Worm (Caenorhabditis elegans): ENCODE results near the gene T09F3.2.

Gene T09F3.2

ce11 chrII:10390854-10391253, at the start of gene T09F3.2, which contains the start of gene T09F3.7:
Gene T09F3.2, plus strand, starts transcription at chrII:10391154.
Gene T09F3.7, plus strand, starts transcription at chrII:10391168.
- no peak for TF ChIP-seq W03F9.2 (tag; optimal IDR thresholded peaks at IDR 0.05)
- no peak for TF ChIP-seq dao-5 (tag; optimal IDR thresholded peaks at IDR 0.05)
- no peak for TF ChIP-seq him-1 (tag; optimal IDR thresholded peaks at IDR 0.05)

- TF ChIP-seq dao-5 (tag; optimal IDR thresholded peaks at IDR 0.05) (no peak), W03F9.2 (tag; optimal IDR thresholded peaks at IDR 0.05) (no peak), him-1 (tag; optimal IDR thresholded peaks at IDR 0.05) (no peak)
Observed at ce11 chrII:10345012-10345411, 45.9 kb upstream of the T09F3.2 start, which contains the start of gene pro-2. Gene pro-2, minus strand, starts transcription at chrII:10345112.

- TF ChIP-seq W03F9.2 (tag; optimal IDR thresholded peaks at IDR 0.05) (no peak), him-1 (tag; optimal IDR thresholded peaks at IDR 0.05) (no peak), dao-5 (tag; optimal IDR thresholded peaks at IDR 0.05) (no peak)
Observed at ce11 chrII:10346075-10346474, 44.9 kb upstream of the T09F3.2 start, which contains the start of gene C07E3.10. Gene C07E3.10, plus strand, starts transcription at chrII:10346375.

ce11 chrII:10349915-10350314, 41.0 kb upstream of the T09F3.2 start, which contains the start of gene stip-1:
Gene stip-1, minus strand, starts transcription at chrII:10350012.
- no peak for TF ChIP-seq W03F9.2 (tag; optimal IDR thresholded peaks at IDR 0.05)
- no peak for TF ChIP-seq dao-5 (tag; optimal IDR thresholded peaks at IDR 0.05)
- TF ChIP-seq him-1 (tag; optimal IDR thresholded peaks at IDR 0.05): no peak

ce11 chrII:10350487-10350886, 40.5 kb upstream of the T09F3.2 start, which contains the start of gene C07E3.9:
Gene C07E3.9, plus strand, starts transcription at chrII:10350756.
- TF ChIP-seq him-1 (tag; optimal IDR thresholded peaks at IDR 0.05) (no peak), dao-5 (tag; optimal IDR thresholded peaks at IDR 0.05) (no peak), W03F9.2 (tag; optimal IDR thresholded peaks at IDR 0.05) (no peak)

ce11 chrII:10351963-10352362, 39.0 kb upstream of the T09F3.2 start, which contains the start of gene C07E3.8:
Gene C07E3.8, plus strand, starts transcription at chrII:10352263.
- no peak for TF ChIP-seq dao-5 (tag; optimal IDR thresholded peaks at IDR 0.05)
- TF ChIP-seq him-1 (tag; optimal IDR thresholded peaks at IDR 0.05): no peak
- no peak for TF ChIP-seq W03F9.2 (tag; optimal IDR thresholded peaks at IDR 0.05)

- TF ChIP-seq W03F9.2 (tag; optimal IDR thresholded peaks at IDR 0.05): no peak
- TF ChIP-seq dao-5 (tag; optimal IDR thresholded peaks at IDR 0.05): no peak
- TF ChIP-seq him-1 (tag; optimal IDR thresholded peaks at IDR 0.05): no peak
Observed at ce11 chrII:10357468-10358007, 33.4 kb upstream of the T09F3.2 start, which contains the start of gene C07E3.3. Gene C07E3.3, minus strand, starts transcription at chrII:10357518.

ce11 chrII:10360487-10360886, 30.5 kb upstream of the T09F3.2 start, which contains the start of gene C07E3.4:
Gene C07E3.4, plus strand, starts transcription at chrII:10360787.
- TF ChIP-seq him-1 (tag; optimal IDR thresholded peaks at IDR 0.05): no peak
- TF ChIP-seq W03F9.2 (tag; optimal IDR thresholded peaks at IDR 0.05): no peak
- TF ChIP-seq dao-5 (tag; optimal IDR thresholded peaks at IDR 0.05): no peak

ce11 chrII:10367202-10367601, 23.8 kb upstream of the T09F3.2 start, which contains the start of gene ceh-57:
Gene ceh-57, minus strand, starts transcription at chrII:10367296.
- no peak for TF ChIP-seq him-1 (tag; optimal IDR thresholded peaks at IDR 0.05)
- TF ChIP-seq dao-5 (tag; optimal IDR thresholded peaks at IDR 0.05): no peak
- TF ChIP-seq W03F9.2 (tag; optimal IDR thresholded peaks at IDR 0.05): no peak

- TF ChIP-seq W03F9.2 (tag; optimal IDR thresholded peaks at IDR 0.05): no peak
- TF ChIP-seq him-1 (tag; optimal IDR thresholded peaks at IDR 0.05): no peak
- TF ChIP-seq dao-5 (tag; optimal IDR thresholded peaks at IDR 0.05): no peak
Observed at ce11 chrII:10369547-10370028, 21.4 kb upstream of the T09F3.2 start, which contains the start of gene ceh-58. Gene ceh-58, minus strand, starts transcription at chrII:10369597.

- TF ChIP-seq dao-5 (tag; optimal IDR thresholded peaks at IDR 0.05) (no peak), him-1 (tag; optimal IDR thresholded peaks at IDR 0.05) (no peak), W03F9.2 (tag; optimal IDR thresholded peaks at IDR 0.05) (no peak)
Observed at ce11 chrII:10370826-10371225, 20.1 kb upstream of the T09F3.2 start.

ce11 chrII:10373016-10373415, 17.9 kb upstream of the T09F3.2 start:
- no peak for TF ChIP-seq dao-5 (tag; optimal IDR thresholded peaks at IDR 0.05)
- no peak for TF ChIP-seq him-1 (tag; optimal IDR thresholded peaks at IDR 0.05)
- no peak for TF ChIP-seq W03F9.2 (tag; optimal IDR thresholded peaks at IDR 0.05)

ce11 chrII:10373536-10374169, 17.3 kb upstream of the T09F3.2 start:
- TF ChIP-seq W03F9.2 (tag; optimal IDR thresholded peaks at IDR 0.05): no peak
- TF ChIP-seq him-1 (tag; optimal IDR thresholded peaks at IDR 0.05): no peak
- no peak for TF ChIP-seq dao-5 (tag; optimal IDR thresholded peaks at IDR 0.05)

- TF ChIP-seq him-1 (tag; optimal IDR thresholded peaks at IDR 0.05) (no peak), dao-5 (tag; optimal IDR thresholded peaks at IDR 0.05) (no peak), W03F9.2 (tag; optimal IDR thresholded peaks at IDR 0.05) (no peak)
Observed at ce11 chrII:10374776-10375175, 16.2 kb upstream of the T09F3.2 start.
